Fruit fly (Drosophila melanogaster) whole organism, prepupa: Measurements from ENCODE around the gene CG10561.

Experiments used
- Blimp-1 ChIP-seq: fragments of 200-800 bp; sonication (Bioruptor generic); optimal IDR thresholded peaks from 3 replicates; lab custom pipeline; 2017; ENCODE audit warnings: missing biosample characterization, missing genetic modification characterization, mild to moderate bottlenecking, moderate library complexity, missing genetic modification reagents
- CG10631 ChIP-seq: fragments of 200-800 bp; sonication (Bioruptor generic); optimal IDR thresholded peaks from 2 replicates; lab custom pipeline; 2016; ENCODE audit warnings: missing biosample characterization, missing genetic modification characterization
- CG11902 ChIP-seq: fragments of 200-800 bp; sonication (Bioruptor generic); optimal IDR thresholded peaks from 3 replicates; lab custom pipeline; 2016; ENCODE audit warnings: missing biosample characterization, missing genetic modification characterization
- CG15336 ChIP-seq: fragments of 200-800 bp; sonication (Bioruptor generic); IDR thresholded peaks from 2 replicates; pipeline ENCODE4 v1.3.6; 2022; ENCODE audit warnings: missing biosample characterization, missing genetic modification characterization
- CG1621 ChIP-seq: fragments of 200-800 bp; sonication (Bioruptor generic); optimal IDR thresholded peaks from 3 replicates; lab custom pipeline; 2018; ENCODE audit warnings: missing biosample characterization, mild to moderate bottlenecking, missing genetic modification characterization
- CG3032 ChIP-seq: fragments of 200-800 bp; optimal IDR thresholded peaks from 2 replicates; lab custom pipeline; 2019; ENCODE audit warnings: missing biosample characterization, mild to moderate bottlenecking, missing genetic modification characterization, moderate library complexity
- CG31627 ChIP-seq: fragments of 200-800 bp; sonication (Bioruptor generic); optimal IDR thresholded peaks from 3 replicates; lab custom pipeline; 2016; ENCODE audit warnings: missing biosample characterization, missing genetic modification characterization
- CG3919 ChIP-seq: fragments of 200-800 bp; sonication (Bioruptor generic); optimal IDR thresholded peaks from 3 replicates; lab custom pipeline; 2016; ENCODE audit warnings: missing biosample characterization, missing genetic modification characterization
- CG4318 ChIP-seq: fragments of 200-800 bp; sonication (Bioruptor generic); optimal IDR thresholded peaks from 3 replicates; lab custom pipeline; 2017; ENCODE audit warnings: missing biosample characterization, mild to moderate bottlenecking, missing genetic modification characterization
- CG6276 ChIP-seq: fragments of 200-800 bp; sonication (Bioruptor generic); optimal IDR thresholded peaks from 2 replicates; lab custom pipeline; 2017; ENCODE audit warnings: missing biosample characterization, mild to moderate bottlenecking, missing genetic modification characterization
- CG6808 ChIP-seq: fragments of 200-800 bp; sonication (Bioruptor generic); optimal IDR thresholded peaks from 3 replicates; lab custom pipeline; 2017; ENCODE audit warnings: missing biosample characterization, missing genetic modification characterization, mild to moderate bottlenecking, moderate library complexity, missing genetic modification reagents
- CG6854 ChIP-seq: fragments of 200-800 bp; sonication (Bioruptor generic); optimal IDR thresholded peaks from 2 replicates; lab custom pipeline; 2017; ENCODE audit warnings: missing biosample characterization, mild to moderate bottlenecking, missing genetic modification characterization
- CG7368 ChIP-seq: fragments of 200-800 bp; sonication (Bioruptor generic); optimal IDR thresholded peaks from 3 replicates; lab custom pipeline; 2016; ENCODE audit warnings: missing biosample characterization, missing genetic modification characterization
- CG8119 ChIP-seq: fragments of 200-800 bp; sonication (Bioruptor generic); IDR thresholded peaks from 3 replicates; pipeline ENCODE4 v1.3.6; 2022; ENCODE audit warnings: missing biosample characterization, missing genetic modification characterization
- CG8319 ChIP-seq: fragments of 200-800 bp; sonication (Bioruptor generic); optimal IDR thresholded peaks from 3 replicates; lab custom pipeline; 2016; ENCODE audit warnings: missing biosample characterization, missing genetic modification characterization
- CG8632 ChIP-seq: fragments of 200-800 bp; sonication (Bioruptor generic); optimal IDR thresholded peaks from 3 replicates; lab custom pipeline; 2016; ENCODE audit warnings: missing biosample characterization, missing genetic modification characterization
- CG9139 ChIP-seq: fragments of 200-800 bp; sonication (Bioruptor generic); optimal IDR thresholded peaks from 3 replicates; lab custom pipeline; 2017; ENCODE audit warnings: missing biosample characterization, mild to moderate bottlenecking, missing genetic modification characterization
- Eip78C ChIP-seq: fragments of 200-800 bp; sonication (Bioruptor generic); peaks from one replicate; lab custom pipeline; 2016; ENCODE audit warnings: missing biosample characterization, missing genetic modification characterization
- Eip93F ChIP-seq: fragments of 200-800 bp; sonication (Bioruptor generic); optimal IDR thresholded peaks from 2 replicates; lab custom pipeline; 2016; ENCODE audit warnings: missing biosample characterization, mild to moderate bottlenecking, missing genetic modification characterization
- Ets21C ChIP-seq: fragments of 200-800 bp; sonication (Bioruptor generic); optimal IDR thresholded peaks from 3 replicates; lab custom pipeline; 2016; ENCODE audit warnings: missing biosample characterization, missing genetic modification characterization
- Ets96B ChIP-seq: fragments of 200-800 bp; optimal IDR thresholded peaks from 2 replicates; lab custom pipeline; 2019; ENCODE audit warnings: missing biosample characterization, mild to moderate bottlenecking, missing genetic modification characterization, moderate library complexity
- Gug ChIP-seq: fragments of 200-800 bp; sonication (Bioruptor generic); IDR thresholded peaks from 2 replicates; pipeline ENCODE4 v1.3.6; 2022; ENCODE audit warnings: missing biosample characterization, missing genetic modification characterization
- Hr38 ChIP-seq: sonication (Bioruptor generic); optimal IDR thresholded peaks from 2 replicates; lab custom pipeline; 2016; ENCODE audit warnings: missing biosample characterization, missing genetic modification characterization
- Hr39 ChIP-seq: fragments of 200-800 bp; sonication (Bioruptor generic); optimal IDR thresholded peaks from 2 replicates; lab custom pipeline; 2016; ENCODE audit warnings: missing biosample characterization, missing genetic modification characterization
- Met ChIP-seq: fragments of 200-800 bp; sonication (Bioruptor generic); optimal IDR thresholded peaks from 3 replicates; lab custom pipeline; 2016; ENCODE audit warnings: missing biosample characterization, missing genetic modification characterization
- OdsH ChIP-seq: fragments of 200-800 bp; sonication (Bioruptor generic); optimal IDR thresholded peaks from 3 replicates; lab custom pipeline; 2016; ENCODE audit warnings: missing biosample characterization, missing genetic modification characterization
- Smox ChIP-seq: fragments of 200-800 bp; sonication (Bioruptor generic); optimal IDR thresholded peaks from 3 replicates; lab custom pipeline; 2016; ENCODE audit warnings: missing biosample characterization, missing genetic modification characterization
- Sox102F ChIP-seq: fragments of 200-800 bp; sonication (Bioruptor generic); optimal IDR thresholded peaks from 2 replicates; lab custom pipeline; 2016; ENCODE audit warnings: missing biosample characterization, mild to moderate bottlenecking, missing genetic modification characterization
- Sox14 ChIP-seq: fragments of 200-800 bp; sonication (Bioruptor generic); optimal IDR thresholded peaks from 3 replicates; lab custom pipeline; 2016; ENCODE audit warnings: missing biosample characterization, missing genetic modification characterization
- Sox15 ChIP-seq: fragments of 200-800 bp; sonication (Bioruptor generic); optimal IDR thresholded peaks from 3 replicates; lab custom pipeline; 2016; ENCODE audit warnings: missing biosample characterization, missing genetic modification characterization
- achi ChIP-seq: fragments of 200-800 bp; sonication (Bioruptor generic); optimal IDR thresholded peaks from 3 replicates; lab custom pipeline; 2016; ENCODE audit warnings: missing biosample characterization, missing genetic modification characterization
- acj6 ChIP-seq: fragments of 200-800 bp; sonication (Bioruptor generic); optimal IDR thresholded peaks from 3 replicates; lab custom pipeline; 2016; ENCODE audit warnings: missing biosample characterization, missing genetic modification characterization
- cyc ChIP-seq: fragments of 200-800 bp; sonication (Bioruptor generic); optimal IDR thresholded peaks from 3 replicates; lab custom pipeline; 2016; ENCODE audit warnings: missing biosample characterization, missing genetic modification characterization
- dac ChIP-seq: fragments of 200-800 bp; sonication (Bioruptor generic); optimal IDR thresholded peaks from 2 replicates; lab custom pipeline; 2017; ENCODE audit warnings: missing biosample characterization, mild to moderate bottlenecking, missing genetic modification characterization
- dsx ChIP-seq: fragments of 200-800 bp; optimal IDR thresholded peaks from 3 replicates; lab custom pipeline; 2019; ENCODE audit warnings: missing biosample characterization, mild to moderate bottlenecking, missing genetic modification characterization, moderate library complexity; ENCODE audit not compliant: poor library complexity, severe bottlenecking
- esn ChIP-seq: fragments of 200-800 bp; sonication (Bioruptor generic); optimal IDR thresholded peaks from 2 replicates; lab custom pipeline; 2016; ENCODE audit warnings: missing biosample characterization, mild to moderate bottlenecking, missing genetic modification characterization, moderate library complexity
- fkh ChIP-seq: fragments of 200-800 bp; sonication (Bioruptor generic); optimal IDR thresholded peaks from 3 replicates; lab custom pipeline; 2017; ENCODE audit warnings: missing biosample characterization, mild to moderate bottlenecking, missing genetic modification characterization, moderate library complexity
- pdm3 ChIP-seq: fragments of 200-800 bp; sonication (Bioruptor generic); optimal IDR thresholded peaks from 3 replicates; lab custom pipeline; 2016; ENCODE audit warnings: missing biosample characterization, missing genetic modification characterization
- salr ChIP-seq, 2 experiments: fragments of 200-800 bp; sonication (Bioruptor generic); optimal IDR thresholded peaks; 3 replicates each; lab custom pipeline; 2016 to 2018; ENCODE audit warnings: missing biosample characterization in 2 of 2, missing genetic modification characterization in 2 of 2, mild to moderate bottlenecking in 1 of 2
- spab ChIP-seq: fragments of 200-800 bp; sonication (Bioruptor generic); optimal IDR thresholded peaks from 2 replicates; lab custom pipeline; 2017; ENCODE audit warnings: missing biosample characterization, mild to moderate bottlenecking, missing genetic modification characterization, missing genetic modification reagents
- ss ChIP-seq, 2 experiments: fragments of 200-800 bp; sonication (Bioruptor generic); optimal IDR thresholded peaks; 2 replicates in 1 of 2; 3 replicates in 1 of 2; lab custom pipeline; 2017 to 2018; ENCODE audit warnings: mild to moderate bottlenecking in 2 of 2, missing biosample characterization in 2 of 2, missing genetic modification characterization in 2 of 2, moderate library complexity in 1 of 2
- svp ChIP-seq: fragments of 200-800 bp; sonication (Bioruptor generic); peaks from one replicate; lab custom pipeline; 2016; ENCODE audit warnings: missing biosample characterization, missing genetic modification characterization

Gene CG10561

DNA sequence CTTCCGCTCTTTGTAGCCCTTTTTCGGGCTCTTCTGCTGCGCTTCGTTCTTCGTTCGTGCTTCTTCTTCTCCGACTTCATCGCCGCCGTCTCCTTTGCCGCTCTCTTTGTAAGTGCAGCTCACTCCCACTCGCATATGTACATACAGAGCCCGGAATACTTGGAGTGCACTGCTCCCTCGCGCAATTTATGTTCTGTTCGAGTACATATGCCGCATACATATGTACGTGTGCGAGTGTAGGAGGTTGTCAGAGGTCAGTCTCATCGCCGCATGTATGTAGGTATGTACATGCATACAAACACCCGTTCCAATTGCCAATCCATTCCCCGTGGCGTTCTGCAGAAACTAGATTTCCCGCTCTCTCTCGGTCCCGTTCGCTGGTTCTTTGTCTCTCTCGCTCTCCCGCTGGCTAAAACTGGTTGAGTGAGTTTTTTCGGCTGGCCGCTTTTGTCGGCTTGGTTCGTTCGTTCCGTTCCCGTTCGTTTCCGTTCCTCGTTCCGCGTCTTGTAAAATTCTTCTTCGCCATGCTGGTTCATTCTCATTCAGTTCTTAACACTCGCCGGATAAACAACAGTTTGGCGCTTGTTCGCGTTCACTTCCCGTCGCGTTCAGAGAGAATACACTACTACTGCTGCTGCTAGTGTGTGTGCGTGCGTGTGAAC lies 43.9 kb downstream of the CG10561 start (continued):
- TF ChIP-seq CG9139 (GFP tag; lab: Kevin White, UChicago) (peak; percentile 68), CG1621 (tag; lab: Kevin White, UChicago) (peak; percentile 60), dac (GFP tag; lab: Kevin White, UChicago) (no peak), cyc (GFP tag; lab: Kevin White, UChicago) (no peak), Blimp-1 (GFP tag; lab: Kevin White, UChicago) (no peak), ss (GFP tag; optimal IDR thresholded peaks at IDR 0.05; lab: Kevin White, UChicago) (peak; percentile 68 to 74), Hr39 (GFP tag; lab: Kevin White, UChicago) (no peak), CG4318 (GFP tag; lab: Kevin White, UChicago) (no peak), dsx (GFP tag; lab: Kevin White, UChicago) (no peak), esn (GFP tag; lab: Kevin White, UChicago) (no peak), CG6276 (GFP tag; lab: Kevin White, UChicago) (peak; percentile 30), Ets96B (tag; lab: Kevin White, UChicago) (peak; percentile 19), CG31627 (GFP tag; lab: Kevin White, UChicago) (no peak), CG10631 (GFP tag; lab: Kevin White, UChicago) (no peak), CG15336 (GFP tag; lab: Robert Waterston, UW) (peak; percentile 13; the same call in 1 of the 2 replicates), Sox15 (GFP tag; lab: Kevin White, UChicago) (no peak), Gug (GFP tag; lab: Robert Waterston, UW) (no peak), Eip78C (GFP tag; lab: Kevin White, UChicago) (peak; percentile 86), fkh (GFP tag; lab: Kevin White, UChicago) (no peak), Met (GFP tag; lab: Kevin White, UChicago) (peak; percentile 56), CG6854 (GFP tag; lab: Kevin White, UChicago) (peak; percentile 76), CG6808 (no peak), Sox14 (GFP tag; lab: Kevin White, UChicago) (peak; percentile 77), CG8119 (no peak), pdm3 (no peak), CG3032 (tag; lab: Kevin White, UChicago) (no peak), CG8319 (GFP tag; lab: Kevin White, UChicago) (no peak), achi (GFP tag; lab: Kevin White, UChicago) (peak; percentile 18), Eip93F (GFP tag; lab: Kevin White, UChicago) (peak; percentile 29), spab (no peak), Sox102F (GFP tag; lab: Kevin White, UChicago) (peak; percentile 63), salr (GFP tag; optimal IDR thresholded peaks at IDR 0.05; lab: Kevin White, UChicago) (peak in 1 of 2 experiments; percentile 29), Smox (GFP tag; lab: Kevin White, UChicago) (peak; percentile 35)

DNA sequence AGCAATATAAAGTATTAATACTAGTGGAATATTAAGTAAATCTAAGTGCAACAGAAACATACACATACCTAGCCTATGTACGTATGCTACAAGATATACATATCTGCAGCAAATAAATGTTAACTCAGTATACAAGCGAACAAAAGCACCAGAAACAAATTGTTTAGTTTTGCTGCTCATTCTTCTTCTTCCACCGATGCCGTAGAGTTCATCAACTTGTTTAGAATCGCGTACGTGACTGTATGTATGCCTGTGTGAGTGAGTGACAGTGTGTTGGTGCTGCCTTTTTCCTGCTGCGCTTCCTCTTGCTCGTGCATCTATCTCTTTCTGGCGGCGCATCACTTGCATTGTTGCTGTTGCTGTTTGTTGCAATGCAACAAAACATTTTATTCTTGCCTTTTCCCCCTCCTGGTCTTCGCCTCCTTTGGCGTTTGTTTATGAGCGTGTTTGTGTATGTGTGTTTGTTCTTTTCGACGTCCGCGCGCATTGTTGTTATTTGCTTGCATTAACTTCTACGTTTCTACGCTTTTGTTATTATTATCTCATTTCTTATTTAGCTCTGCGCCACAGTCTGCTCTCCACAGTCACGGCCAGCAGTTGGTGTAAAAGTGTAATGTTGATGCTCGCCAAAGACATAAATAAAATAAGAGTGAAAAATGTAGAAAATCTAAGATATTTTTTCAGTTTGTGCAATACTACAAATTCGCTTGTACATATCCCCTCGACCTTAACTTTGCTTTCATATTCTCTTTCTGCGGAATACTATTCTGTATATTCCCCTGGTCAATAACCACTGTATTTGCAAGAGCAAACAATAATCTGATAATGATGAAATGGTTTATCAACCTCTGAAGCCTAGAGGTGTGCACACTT lies 44.7 kb downstream of the CG10561 start:
- TF ChIP-seq CG6276 (GFP tag; lab: Kevin White, UChicago) (peak; percentile 57), CG8119 (peak; percentile 50; the same call in 2 of the 3 replicates), CG11902 (no peak), CG7368 (GFP tag; lab: Kevin White, UChicago) (peak; percentile 37), CG1621 (tag; lab: Kevin White, UChicago) (no peak), Sox14 (GFP tag; lab: Kevin White, UChicago) (peak; percentile 57), Sox15 (GFP tag; lab: Kevin White, UChicago) (peak; percentile 17), Hr38 (GFP tag; lab: Kevin White, UChicago) (no peak), CG9139 (GFP tag; lab: Kevin White, UChicago) (no peak), CG3919 (GFP tag; lab: Kevin White, UChicago) (peak; percentile 45), Gug (GFP tag; lab: Robert Waterston, UW) (peak; percentile 45), svp (GFP tag; lab: Kevin White, UChicago) (peak; percentile 92), achi (GFP tag; lab: Kevin White, UChicago) (peak; percentile 69), CG10631 (GFP tag; lab: Kevin White, UChicago) (peak; percentile 39), dac (GFP tag; lab: Kevin White, UChicago) (peak; percentile 21), cyc (GFP tag; lab: Kevin White, UChicago) (peak; percentile 61), CG15336 (GFP tag; lab: Robert Waterston, UW) (peak; percentile 48), Ets21C (GFP tag; lab: Kevin White, UChicago) (peak; percentile 41), CG31627 (GFP tag; lab: Kevin White, UChicago) (peak; percentile 69), spab (peak; percentile 3), ss (GFP tag; optimal IDR thresholded peaks at IDR 0.05; lab: Kevin White, UChicago) (no peak), OdsH (peak; percentile 71), acj6 (GFP tag; lab: Kevin White, UChicago) (peak; percentile 64), Eip93F (GFP tag; lab: Kevin White, UChicago) (peak; percentile 63), CG8632 (GFP tag; lab: Kevin White, UChicago) (peak; percentile 56), Eip78C (GFP tag; lab: Kevin White, UChicago) (peak; percentile 78), CG6808 (peak; percentile 52), Ets96B (tag; lab: Kevin White, UChicago) (peak; percentile 53), CG6854 (GFP tag; lab: Kevin White, UChicago) (no peak), Smox (GFP tag; lab: Kevin White, UChicago) (peak; percentile 70), CG4318 (GFP tag; lab: Kevin White, UChicago) (peak; percentile 37)
